Worm (Caenorhabditis elegans) whole organism, early embryonic: ENCODE data around the gene F43C11.1.

Source experiments
- B0310.2 ChIP-seq: sonication (generic microtip); optimal IDR thresholded peaks from 2 replicates; lab custom pipeline; 2016; ENCODE audit warnings: mild to moderate bottlenecking, missing genetic modification characterization, missing compliant biosample characterization
- aly-1 ChIP-seq: sonication (generic microtip); optimal IDR thresholded peaks from 2 replicates; lab custom pipeline; 2016; ENCODE audit warnings: missing genetic modification characterization, missing compliant biosample characterization
- ama-1 ChIP-seq: fragments of 150-350 bp; optimal IDR thresholded peaks from 2 replicates; lab custom pipeline; 2014
- ets-7 ChIP-seq: sonication (generic microtip); optimal IDR thresholded peaks from 2 replicates; lab custom pipeline; 2016; ENCODE audit warnings: missing genotype, missing genetic modification characterization, missing compliant biosample characterization
- flt-1 ChIP-seq: fragments of 200-800 bp; sonication (Bioruptor generic); IDR thresholded peaks from 2 replicates; pipeline ENCODE4 v1.3.6; 2022; ENCODE audit warnings: missing genetic modification characterization, missing compliant biosample characterization
- hmbx-1 ChIP-seq: sonication (generic microtip); optimal IDR thresholded peaks from 2 replicates; lab custom pipeline; 2016; ENCODE audit warnings: mild to moderate bottlenecking, missing genetic modification characterization, missing compliant biosample characterization
- hnd-1 ChIP-seq: sonication (generic microtip); optimal IDR thresholded peaks from 2 replicates; lab custom pipeline; 2016; ENCODE audit warnings: missing genetic modification characterization, missing compliant biosample characterization
- pes-1 ChIP-seq: fragments of 200-800 bp; sonication (Bioruptor generic); IDR thresholded peaks from 2 replicates; pipeline ENCODE4 v1.3.6; 2022; ENCODE audit warnings: missing genetic modification reagents, missing genetic modification characterization, missing compliant biosample characterization
- scrt-1 ChIP-seq: fragments of 200-800 bp; sonication (Bioruptor generic); IDR thresholded peaks from 2 replicates; pipeline ENCODE4 v1.3.6; 2022; ENCODE audit warnings: missing genetic modification characterization, missing compliant biosample characterization
- sea-1 ChIP-seq: fragments of 200-800 bp; sonication (Bioruptor generic); conservative IDR thresholded peaks from 2 replicates; pipeline ENCODE4 v1.3.6; 2022; ENCODE audit warnings: missing genetic modification characterization, missing compliant biosample characterization
- tbx-11 ChIP-seq: fragments of 200-800 bp; sonication (Bioruptor generic); IDR thresholded peaks from 2 replicates; pipeline ENCODE4 v1.3.6; 2022; ENCODE audit warnings: missing genetic modification characterization, missing compliant biosample characterization
- tbx-37 ChIP-seq: fragments of 200-800 bp; sonication (Bioruptor generic); conservative IDR thresholded peaks from 2 replicates; pipeline ENCODE4 v1.3.6; 2022; ENCODE audit warnings: missing genetic modification reagents, missing genetic modification characterization, missing compliant biosample characterization

DNA sequence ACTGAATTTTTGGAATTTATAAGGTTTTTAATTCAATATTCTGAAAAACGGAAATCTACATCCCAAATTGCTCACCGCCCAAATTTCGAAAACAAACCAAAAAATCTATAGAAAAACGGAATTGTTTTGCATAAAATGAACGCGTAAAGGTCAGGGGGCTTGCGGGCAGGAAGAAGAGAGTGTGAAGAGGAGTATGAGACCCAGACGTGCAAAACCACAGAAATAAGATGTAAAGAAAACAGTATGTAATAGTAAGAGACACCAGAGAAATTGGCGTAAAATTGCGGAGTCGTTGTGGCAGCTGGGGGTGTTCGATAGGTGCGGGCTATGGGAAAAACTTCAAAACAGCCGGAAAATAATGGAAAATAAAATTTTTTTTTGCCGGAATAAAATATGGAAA lies 15.9 kb upstream of the F43C11.1 start:
- TF ChIP-seq ama-1 (no peak), pes-1 (GFP tag; lab: Robert Waterston, UW) (no peak), ets-7 (tag; lab: Kevin White, UChicago) (no peak), hnd-1 (tag; lab: Kevin White, UChicago) (no peak), aly-1 (tag; lab: Kevin White, UChicago) (no peak), sea-1 (no peak), tbx-11 (GFP tag; lab: Robert Waterston, UW) (no peak), hmbx-1 (tag; lab: Kevin White, UChicago) (no peak), tbx-37 (GFP tag; lab: Robert Waterston, UW) (no peak), flt-1 (no peak), scrt-1 (no peak), B0310.2 (tag; lab: Kevin White, UChicago) (no peak)
